Worm (Caenorhabditis elegans) whole organism, L3 larva: ENCODE data around the gene zim-2.

Experiments used
- nhr-23 ChIP-seq: fragments of 150-350 bp; optimal IDR thresholded peaks from 2 replicates; lab custom pipeline; 2014; ENCODE audit warnings: missing biosample characterization, missing genetic modification reagents, missing genetic modification characterization
- nhr-76 ChIP-seq: fragments of 150-350 bp; sonication (generic microtip); optimal IDR thresholded peaks from 5 replicates; lab custom pipeline; 2014; ENCODE audit warnings: missing biosample characterization, missing genetic modification characterization

- TF ChIP-seq nhr-76 (tag; lab: Kevin White, UChicago) (no peak), nhr-23 (tag; lab: Kevin White, UChicago) (no peak)
Observed at ce11 chrIV:10561605-10562004, 6.6 kb downstream of the zim-2 start, which contains the start of gene him-8.
